Worm (Caenorhabditis elegans): ENCODE data around the gene fipp-1.

- TF ChIP-seq nhr-23 (tag; optimal IDR thresholded peaks at IDR 0.05) (no peak), skn-1 (tag; optimal IDR thresholded peaks at IDR 0.05) (no peak), nhr-237 (tag; optimal IDR thresholded peaks at IDR 0.05) (no peak), fkh-10 (GFP tag; optimal IDR thresholded peaks at IDR 0.05) (no peak), ztf-11 (tag; optimal IDR thresholded peaks at IDR 0.05) (no peak), egl-5 (tag; optimal IDR thresholded peaks at IDR 0.05) (no peak), unc-62 (GFP tag; optimal IDR thresholded peaks at IDR 0.05) (no peak), snpc-4 (tag; optimal IDR thresholded peaks at IDR 0.05) (no peak), ceh-82 (tag; optimal IDR thresholded peaks at IDR 0.05) (no peak)
Observed at ce11 chrV:4418116-4418515, 46.5 kb downstream of the fipp-1 start, which contains the start of gene Y47D7A.6.
